Worm (Caenorhabditis elegans) whole organism, young adult: Measurements from ENCODE around the gene srx-87.

Source experiments
- B0019.2 ChIP-seq: fragments of 200-800 bp; sonication (Bioruptor generic); conservative IDR thresholded peaks from 2 replicates; pipeline ENCODE4 v1.3.6; 2022; ENCODE audit warnings: missing genetic modification reagents, missing genetic modification characterization, missing compliant biosample characterization
- F55B11.4 ChIP-seq: sonication (generic microtip); optimal IDR thresholded peaks from 2 replicates; lab custom pipeline; 2016; ENCODE audit warnings: missing compliant biosample characterization, missing genetic modification characterization, borderline replicate concordance; ENCODE audit not compliant: insufficient read depth
- lin-40 ChIP-seq: sonication (generic microtip); optimal IDR thresholded peaks from 2 replicates; lab custom pipeline; 2016; ENCODE audit warnings: missing genetic modification characterization, mild to moderate bottlenecking, missing compliant biosample characterization, missing genotype, missing genetic modification reagents
- sdz-38 ChIP-seq: sonication (generic microtip); optimal IDR thresholded peaks from 2 replicates; lab custom pipeline; 2016; ENCODE audit warnings: missing genotype, missing genetic modification characterization, missing compliant biosample characterization
- sea-2 ChIP-seq: fragments of 200-800 bp; sonication (Bioruptor generic); IDR thresholded peaks from 2 replicates; pipeline ENCODE4 v1.3.6; 2022; ENCODE audit warnings: missing genetic modification characterization, missing compliant biosample characterization
- zfh-2 ChIP-seq: fragments of 200-800 bp; sonication (Bioruptor generic); conservative IDR thresholded peaks from 2 replicates; pipeline ENCODE4 v1.3.6; 2022; ENCODE audit warnings: missing genetic modification reagents, missing genetic modification characterization, missing compliant biosample characterization
- ztf-22 ChIP-seq: fragments of 200-800 bp; sonication (Bioruptor generic); optimal IDR thresholded peaks from 2 replicates; lab custom pipeline; 2018; ENCODE audit warnings: mild to moderate bottlenecking, missing genetic modification characterization, moderate library complexity, missing compliant biosample characterization

- TF ChIP-seq sdz-38, result no peak
- no peak for TF ChIP-seq ztf-22
- no peak for TF ChIP-seq B0019.2
- TF ChIP-seq F55B11.4 (tag; lab: Kevin White, UChicago), result no peak
- no peak for TF ChIP-seq lin-40 (tag; lab: Kevin White, UChicago)
- no peak for TF ChIP-seq sea-2
- no peak for TF ChIP-seq zfh-2 (GFP tag; lab: Robert Waterston, UW)
Measured at ce11 chrV:11546795-11547194, 17.9 kb upstream of the srx-87 start, which contains the start of gene F38B7.11.
